Worm (Caenorhabditis elegans): ENCODE results near the gene Y38E10A.33.

DNA sequence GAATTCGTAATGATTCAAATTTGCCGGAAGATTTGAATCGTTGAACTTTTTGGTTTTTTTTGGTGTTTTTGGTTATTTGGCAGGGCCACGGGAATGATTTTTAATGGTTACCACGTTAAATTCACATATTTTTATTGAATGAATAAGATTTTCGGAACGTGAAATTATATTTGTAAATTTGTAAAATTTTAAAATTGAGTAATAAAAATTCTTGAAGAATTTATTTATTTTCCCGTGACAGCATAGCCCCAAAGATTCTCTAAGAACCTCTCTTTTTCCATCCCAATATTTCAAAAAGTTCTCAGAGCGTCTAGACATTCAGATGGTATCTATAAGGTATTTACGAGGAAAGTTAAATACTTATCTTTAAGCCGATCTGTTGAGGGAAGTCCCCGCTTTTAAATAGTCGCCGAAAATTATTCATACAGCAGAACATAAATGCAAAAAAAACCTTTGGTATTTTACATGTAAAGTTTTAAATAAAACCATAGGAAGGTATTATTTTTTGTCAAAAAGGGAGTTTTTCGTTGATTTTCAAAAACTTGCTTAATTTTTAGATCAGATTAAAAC is 44.6 kb downstream of the Y38E10A.33 start, which contains the start of gene Y38E10A.17:
- TF ChIP-seq him-1 (tag; optimal IDR thresholded peaks at IDR 0.05) (no peak), W03F9.2 (tag; optimal IDR thresholded peaks at IDR 0.05) (no peak)

Measured in whole organism, L4/young adult.